Worm (Caenorhabditis elegans) whole organism, L4/young adult: Measurements from ENCODE around the gene F07E5.12.

ENCODE experiments used
- W03F9.2 ChIP-seq: fragments of 150-350 bp; optimal IDR thresholded peaks from 2 replicates; lab custom pipeline; 2014; ENCODE audit warnings: missing biosample characterization, missing genetic modification characterization
- him-1 ChIP-seq: sonication (generic microtip); optimal IDR thresholded peaks from 2 replicates; lab custom pipeline; 2016; ENCODE audit warnings: missing genotype, missing genetic modification reagents, missing genetic modification characterization, missing compliant biosample characterization

DNA sequence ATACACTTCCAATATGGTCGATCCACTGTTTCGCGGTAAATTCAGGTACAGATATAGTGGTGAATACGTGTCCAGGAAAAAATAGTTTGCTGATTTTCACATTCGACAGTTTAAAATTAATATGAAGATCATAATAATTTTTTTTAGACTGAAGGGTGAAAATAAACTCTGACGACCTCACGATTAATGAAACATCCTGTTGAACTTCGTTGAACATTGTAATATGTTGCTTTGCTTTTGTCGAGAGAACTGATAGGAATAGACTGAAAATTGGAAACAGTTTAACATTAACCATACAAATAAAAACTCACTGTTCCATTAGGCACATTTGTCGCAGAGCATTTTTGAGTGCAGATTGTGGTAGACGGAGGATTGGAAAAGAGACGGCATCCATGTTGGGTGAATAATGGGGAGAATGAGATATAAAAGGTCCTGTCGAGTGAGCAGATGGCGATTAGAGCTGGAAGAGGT is 25.7 kb downstream of the F07E5.12 start, which contains the start of gene fbxb-37:
- TF ChIP-seq him-1 (tag; lab: Kevin White, UChicago) (no peak), W03F9.2 (tag; lab: Kevin White, UChicago) (no peak)
